Fruit fly (Drosophila melanogaster) whole organism, wandering third instar larva: ENCODE results near the gene LManII.
A peak's percentile ranks its signal among the peaks of the same experiment; 100 is the strongest.

Experiments used
- Abd-B ChIP-seq: fragments of >200 bp; optimal IDR thresholded peaks from 2 replicates; lab custom pipeline; 2017; ENCODE audit warnings: missing biosample characterization, missing genetic modification characterization
- CG32264 ChIP-seq: fragments of 200-800 bp; sonication (Bioruptor generic); optimal IDR thresholded peaks from 2 replicates; lab custom pipeline; 2016; ENCODE audit warnings: missing biosample characterization, missing genetic modification characterization
- CG9705 ChIP-seq: fragments of 200-800 bp; sonication (Bioruptor generic); optimal IDR thresholded peaks from 2 replicates; lab custom pipeline; 2018; ENCODE audit warnings: missing biosample characterization, mild to moderate bottlenecking, missing genetic modification characterization
- CrebA ChIP-seq: fragments of 200-800 bp; sonication (Bioruptor generic); optimal IDR thresholded peaks from 2 replicates; lab custom pipeline; 2016; ENCODE audit warnings: missing biosample characterization, mild to moderate bottlenecking, missing genetic modification characterization, borderline replicate concordance
- Dif ChIP-seq: fragments of 200-275, 200-300 bp; sonication (Bioruptor generic); optimal IDR thresholded peaks from 2 replicates; lab custom pipeline; 2018; ENCODE audit warnings: missing biosample characterization, missing genetic modification characterization; ENCODE audit not compliant: partially characterized antibody
- GATAd ChIP-seq: sonication (Bioruptor generic); optimal IDR thresholded peaks from 2 replicates; lab custom pipeline; 2016; ENCODE audit warnings: missing biosample characterization, missing genetic modification characterization
- HLH106 ChIP-seq: fragments of 200-800 bp; optimal IDR thresholded peaks from 3 replicates; lab custom pipeline; 2019; ENCODE audit warnings: missing biosample characterization, mild to moderate bottlenecking, missing genetic modification characterization, moderate library complexity
- Hnf4 ChIP-seq: fragments of 200-800 bp; sonication (Bioruptor generic); optimal IDR thresholded peaks from 2 replicates; lab custom pipeline; 2016; ENCODE audit warnings: missing biosample characterization, mild to moderate bottlenecking, missing genetic modification characterization
- Hr83 ChIP-seq: fragments of 200-300 bp; sonication (Bioruptor generic); optimal IDR thresholded peaks from 2 replicates; lab custom pipeline; 2016; ENCODE audit warnings: missing biosample characterization, mild to moderate bottlenecking, missing genetic modification characterization, moderate library complexity; ENCODE audit not compliant: poor library complexity, severe bottlenecking
- Jra ChIP-seq: sonication (Bioruptor generic); optimal IDR thresholded peaks from 2 replicates; lab custom pipeline; 2016; ENCODE audit warnings: missing biosample characterization, missing genetic modification characterization
- Mio ChIP-seq: sonication (Bioruptor generic); optimal IDR thresholded peaks from 2 replicates; lab custom pipeline; 2016; ENCODE audit warnings: missing biosample characterization, missing genetic modification characterization
- Myc ChIP-seq: fragments of >200 bp; optimal IDR thresholded peaks from 2 replicates; lab custom pipeline; 2017
- N ChIP-seq: fragments of >200 bp; optimal IDR thresholded peaks from 2 replicates; lab custom pipeline; 2018; ENCODE audit warnings: missing biosample characterization, missing external identifiers, missing genetic modification characterization
- OdsH ChIP-seq: fragments of 200-800 bp; sonication (Bioruptor generic); optimal IDR thresholded peaks from 2 replicates; lab custom pipeline; 2016; ENCODE audit warnings: missing biosample characterization, mild to moderate bottlenecking, missing genetic modification characterization
- Rel ChIP-seq, 2 experiments: fragments of 200-800 bp; sonication (Bioruptor generic) in 1 of 2; optimal IDR thresholded peaks; 2 replicates in 1 of 2; 3 replicates in 1 of 2; lab custom pipeline; 2016 to 2019; ENCODE audit warnings: mild to moderate bottlenecking in 2 of 2, missing biosample characterization in 2 of 2, missing genetic modification characterization in 2 of 2, moderate library complexity in 1 of 2
- Sp1 ChIP-seq: fragments of 200-800 bp; sonication (Bioruptor generic); optimal IDR thresholded peaks from 3 replicates; lab custom pipeline; 2019; ENCODE audit warnings: missing biosample characterization, mild to moderate bottlenecking, missing genetic modification characterization, moderate library complexity
- Vsx2 ChIP-seq: fragments of 200-300, 225-300 bp; sonication (Bioruptor generic); optimal IDR thresholded peaks from 2 replicates; lab custom pipeline; 2018; ENCODE audit warnings: missing biosample characterization, missing genetic modification characterization; ENCODE audit not compliant: partially characterized antibody
- br ChIP-seq: fragments of 200-800 bp; sonication (Bioruptor generic); optimal IDR thresholded peaks from 2 replicates; lab custom pipeline; 2016; ENCODE audit warnings: missing biosample characterization, missing genetic modification characterization
- brk ChIP-seq: fragments of 200-800 bp; sonication (Bioruptor generic); optimal IDR thresholded peaks from 2 replicates; lab custom pipeline; 2016; ENCODE audit warnings: missing biosample characterization, mild to moderate bottlenecking, missing genetic modification characterization
- dmrt93B ChIP-seq: fragments of 200-800 bp; sonication (Bioruptor generic); optimal IDR thresholded peaks from 2 replicates; lab custom pipeline; 2018; ENCODE audit warnings: missing biosample characterization, mild to moderate bottlenecking, missing genetic modification characterization
- dsf ChIP-seq: sonication (Bioruptor generic); optimal IDR thresholded peaks from 2 replicates; lab custom pipeline; 2016; ENCODE audit warnings: missing biosample characterization, missing genetic modification characterization, borderline replicate concordance
- ey ChIP-seq: fragments of 200-800 bp; sonication (Bioruptor generic); optimal IDR thresholded peaks from 2 replicates; lab custom pipeline; 2016; ENCODE audit warnings: missing biosample characterization, missing genetic modification characterization
- foxo ChIP-seq, 2 experiments: fragments of 200-800 bp; sonication (Bioruptor generic); optimal IDR thresholded peaks; 2 replicates in 1 of 2; 3 replicates in 1 of 2; lab custom pipeline; 2016 to 2017; ENCODE audit warnings: missing biosample characterization in 2 of 2, missing genetic modification characterization in 2 of 2
- fru ChIP-seq: fragments of 200-800 bp; sonication (Bioruptor generic); optimal IDR thresholded peaks from 3 replicates; lab custom pipeline; 2016; ENCODE audit warnings: missing biosample characterization, mild to moderate bottlenecking, missing genetic modification characterization
- h ChIP-seq: fragments of 200-800 bp; sonication (Bioruptor generic); optimal IDR thresholded peaks from 3 replicates; lab custom pipeline; 2016; ENCODE audit warnings: missing biosample characterization, mild to moderate bottlenecking, missing genetic modification characterization
- jim ChIP-seq: fragments of 175-275, 200-325 bp; sonication (Bioruptor generic); optimal IDR thresholded peaks from 2 replicates; lab custom pipeline; 2016; ENCODE audit warnings: missing biosample characterization, mild to moderate bottlenecking, missing genetic modification characterization
- lola ChIP-seq: fragments of >200 bp; optimal IDR thresholded peaks from 2 replicates; lab custom pipeline; 2017; ENCODE audit warnings: missing biosample characterization, missing genetic modification characterization
- pan ChIP-seq: fragments of >200 bp; optimal IDR thresholded peaks from 2 replicates; lab custom pipeline; 2017
- psq ChIP-seq: fragments of 200-800 bp; sonication (Bioruptor generic); optimal IDR thresholded peaks from 3 replicates; lab custom pipeline; 2017; ENCODE audit warnings: missing biosample characterization, mild to moderate bottlenecking, missing genetic modification characterization, moderate library complexity
- rgr ChIP-seq: fragments of 200-800 bp; sonication (Bioruptor generic); optimal IDR thresholded peaks from 3 replicates; lab custom pipeline; 2016; ENCODE audit warnings: missing biosample characterization, mild to moderate bottlenecking, missing genetic modification characterization
- sage ChIP-seq: fragments of 200-800 bp; sonication (Bioruptor generic); optimal IDR thresholded peaks from 2 replicates; lab custom pipeline; 2016; ENCODE audit warnings: missing biosample characterization, mild to moderate bottlenecking, missing genetic modification characterization
- sv ChIP-seq: fragments of 200-800 bp; sonication (Bioruptor generic); optimal IDR thresholded peaks from 3 replicates; lab custom pipeline; 2016; ENCODE audit warnings: missing biosample characterization, missing genetic modification characterization
- tai ChIP-seq: sonication (Bioruptor generic); optimal IDR thresholded peaks from 2 replicates; lab custom pipeline; 2016; ENCODE audit warnings: missing biosample characterization, missing genetic modification characterization
- usp ChIP-seq: fragments of >200 bp; optimal IDR thresholded peaks from 2 replicates; lab custom pipeline; 2017; ENCODE audit warnings: missing biosample characterization, missing genetic modification characterization
- woc ChIP-seq: sonication (Bioruptor generic); optimal IDR thresholded peaks from 2 replicates; lab custom pipeline; 2016; ENCODE audit warnings: missing biosample characterization, mild to moderate bottlenecking, missing genetic modification characterization

The LManII gene

DNA sequence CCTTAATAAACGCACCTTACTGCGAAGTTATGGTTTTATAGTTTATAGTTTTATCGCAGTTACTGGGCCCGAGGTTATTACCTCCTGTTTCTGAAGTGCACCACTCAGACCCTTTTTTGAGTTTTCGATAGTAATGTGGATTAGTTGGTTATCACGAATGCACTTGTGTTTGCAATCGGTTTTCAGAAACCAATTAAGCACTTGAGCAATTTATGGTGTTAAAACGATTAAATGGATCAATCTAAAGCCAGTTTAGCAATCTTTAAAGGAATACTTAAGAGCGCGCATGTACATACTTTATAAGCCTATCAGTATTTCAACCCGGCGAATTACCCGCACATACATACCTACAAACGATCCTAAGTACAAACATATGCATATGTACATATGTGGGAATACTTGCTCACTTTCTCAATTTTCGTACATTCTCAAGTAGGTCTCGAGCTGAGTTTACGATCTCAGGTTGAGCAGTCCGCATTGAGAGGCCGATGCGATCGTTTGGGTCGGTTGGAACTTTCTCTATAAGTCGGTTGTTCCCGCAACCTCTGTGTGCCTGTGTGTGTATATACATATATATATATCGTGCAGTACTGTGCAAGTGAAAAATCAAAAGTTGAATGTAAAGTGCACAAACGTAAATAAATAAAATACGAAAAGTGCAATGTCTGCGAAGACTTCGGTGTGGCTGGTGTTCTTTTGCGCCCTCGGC lies at the start of gene LManII, which contains the start of gene LManI:
LManII (plus strand) TSS at position 468 of the 709 bp plus-strand sequence.
LManI (minus strand) TSS at position 51 of the 709 bp plus-strand sequence.
- TF ChIP-seq ey (GFP tag; lab: Kevin White, UChicago) (no peak), Jra (GFP tag; lab: Kevin White, UChicago) (no peak), Dif (peak; percentile 60), HLH106 (no peak)

DNA sequence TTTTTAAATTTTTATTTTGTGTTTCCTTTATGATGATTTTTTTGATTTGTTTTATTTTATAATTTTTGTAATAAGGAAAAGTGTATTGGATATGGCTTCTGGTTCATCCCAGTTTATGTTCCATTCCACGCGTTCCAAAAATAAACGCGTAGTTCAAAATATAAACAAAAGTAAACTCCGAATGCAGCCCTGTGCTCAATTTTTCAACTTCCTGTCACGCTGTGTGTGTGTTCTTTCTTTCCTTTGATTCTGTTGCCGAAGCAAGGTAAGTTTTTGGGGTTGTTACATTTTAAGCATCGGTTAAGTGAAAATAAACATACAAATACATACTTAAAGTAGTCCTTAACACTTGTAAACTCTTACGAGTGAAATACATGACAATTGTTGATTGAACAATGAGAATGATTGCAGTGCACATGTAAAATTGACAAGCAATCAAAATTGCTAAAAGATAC lies 49.3 kb upstream of the LManII start, which contains the start of the genes Ip259 and RpS27A:
Ip259 (plus strand) TSS at position 231 of the 455 bp plus-strand sequence.
RpS27A (plus strand) TSS at position 231 of the 455 bp plus-strand sequence.
- TF ChIP-seq pan (lab: Kevin White, UChicago) (no peak), jim (GFP tag; lab: Kevin White, UChicago) (no peak), CG9705 (GFP tag; lab: Kevin White, UChicago) (peak; percentile 81), dmrt93B (no peak), brk (GFP tag; lab: Kevin White, UChicago) (peak; percentile 22), usp (GFP tag; lab: Kevin White, UChicago) (no peak), Vsx2 (GFP tag; lab: Kevin White, UChicago) (no peak), woc (peak; percentile 84), CrebA (no peak), h (no peak), sv (GFP tag; lab: Kevin White, UChicago) (no peak), Dif (peak; percentile 39), sage (GFP tag; lab: Kevin White, UChicago) (peak; percentile 39), ey (GFP tag; lab: Kevin White, UChicago) (peak; percentile 37), CG32264 (GFP tag; lab: Kevin White, UChicago) (peak; percentile 55), Abd-B (GFP tag; lab: Kevin White, UChicago) (no peak), lola (no peak), Jra (GFP tag; lab: Kevin White, UChicago) (peak; percentile 38), rgr (peak; percentile 83), psq (GFP tag; lab: Kevin White, UChicago) (peak; percentile 38), Hnf4 (GFP tag; lab: Kevin White, UChicago) (peak; percentile 64), fru (GFP tag; lab: Kevin White, UChicago) (no peak), N (peak; percentile 53), GATAd (GFP tag; lab: Kevin White, UChicago) (no peak), dsf (GFP tag; lab: Kevin White, UChicago) (peak; percentile 26), tai (GFP tag; lab: Kevin White, UChicago) (peak; percentile 66), HLH106 (peak; percentile 68), Rel (GFP tag; optimal IDR thresholded peaks at IDR 0.05; lab: Kevin White, UChicago) (no peak), Rel (tag; optimal IDR thresholded peaks at IDR 0.05; lab: Kevin White, UChicago) (no peak), Hr83 (GFP tag; lab: Kevin White, UChicago) (peak; percentile 86), OdsH (peak; percentile 62), Mio (GFP tag; lab: Kevin White, UChicago) (peak; percentile 24), Myc (lab: Kevin White, UChicago) (peak; percentile 70), br (GFP tag; lab: Kevin White, UChicago) (no peak), Sp1 (peak; percentile 79), foxo (GFP tag; optimal IDR thresholded peaks at IDR 0.05; lab: Kevin White, UChicago) (peak in 1 of 2 experiments; percentile 2)

DNA sequence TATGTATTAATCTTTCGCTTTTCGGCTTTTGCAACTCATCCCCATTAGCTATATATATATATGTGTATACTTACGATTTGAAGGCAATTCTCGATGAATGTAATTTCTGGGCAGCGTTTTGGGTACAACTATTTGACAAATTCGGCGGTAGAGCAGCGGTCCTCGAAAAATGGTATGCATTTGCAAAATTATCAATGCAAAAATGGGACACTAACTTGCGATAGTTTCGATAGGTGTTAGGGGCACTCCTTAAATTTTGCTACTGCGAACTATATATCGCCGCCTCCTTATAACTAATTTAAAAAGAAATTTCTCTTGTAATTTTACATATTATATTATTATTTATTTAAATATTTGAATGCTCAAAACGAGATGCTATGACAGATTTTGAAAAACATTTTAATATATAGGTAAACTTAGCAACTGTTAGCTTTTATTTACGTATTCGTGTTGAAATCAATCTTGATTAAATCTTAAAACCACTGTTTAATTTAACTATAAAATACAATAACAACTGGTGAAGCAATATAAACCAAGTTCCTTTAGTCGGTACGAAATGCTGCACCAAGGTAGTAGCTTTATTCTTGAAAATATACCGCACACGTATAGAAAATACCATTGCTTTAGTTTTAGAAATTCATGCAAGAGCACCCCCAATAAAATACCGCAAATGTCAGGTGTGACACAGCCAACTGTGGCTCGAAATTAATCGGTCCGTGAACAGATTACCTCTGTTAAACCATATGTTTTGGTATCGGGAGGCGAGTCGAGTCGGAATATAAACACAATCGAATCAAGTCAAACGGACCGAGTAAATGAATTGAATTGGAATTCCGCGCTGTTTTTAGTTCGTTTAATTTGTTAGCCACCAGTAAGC lies 44.0 kb upstream of the LManII start, which contains the start of the genes CG5355 and Klp31E:
CG5355 (minus strand) TSS at position 213 of the 877 bp plus-strand sequence.
Klp31E (plus strand) TSS at position 767 of the 877 bp plus-strand sequence.
- TF ChIP-seq foxo (GFP tag; optimal IDR thresholded peaks at IDR 0.05; lab: Kevin White, UChicago) (no peak), OdsH (peak; percentile 5), Dif (no peak), tai (GFP tag; lab: Kevin White, UChicago) (peak; percentile 5), ey (GFP tag; lab: Kevin White, UChicago) (peak; percentile 41), CG9705 (GFP tag; lab: Kevin White, UChicago) (peak; percentile 44), woc (peak; percentile 53), sv (GFP tag; lab: Kevin White, UChicago) (no peak), HLH106 (peak; percentile 75), Hnf4 (GFP tag; lab: Kevin White, UChicago) (peak; percentile 21), CG32264 (GFP tag; lab: Kevin White, UChicago) (peak; percentile 28), Hr83 (GFP tag; lab: Kevin White, UChicago) (peak; percentile 49), Sp1 (peak; percentile 61), psq (GFP tag; lab: Kevin White, UChicago) (peak; percentile 63)
